Worm (Caenorhabditis elegans): ENCODE results near the gene sptf-2.

Gene sptf-2

DNA sequence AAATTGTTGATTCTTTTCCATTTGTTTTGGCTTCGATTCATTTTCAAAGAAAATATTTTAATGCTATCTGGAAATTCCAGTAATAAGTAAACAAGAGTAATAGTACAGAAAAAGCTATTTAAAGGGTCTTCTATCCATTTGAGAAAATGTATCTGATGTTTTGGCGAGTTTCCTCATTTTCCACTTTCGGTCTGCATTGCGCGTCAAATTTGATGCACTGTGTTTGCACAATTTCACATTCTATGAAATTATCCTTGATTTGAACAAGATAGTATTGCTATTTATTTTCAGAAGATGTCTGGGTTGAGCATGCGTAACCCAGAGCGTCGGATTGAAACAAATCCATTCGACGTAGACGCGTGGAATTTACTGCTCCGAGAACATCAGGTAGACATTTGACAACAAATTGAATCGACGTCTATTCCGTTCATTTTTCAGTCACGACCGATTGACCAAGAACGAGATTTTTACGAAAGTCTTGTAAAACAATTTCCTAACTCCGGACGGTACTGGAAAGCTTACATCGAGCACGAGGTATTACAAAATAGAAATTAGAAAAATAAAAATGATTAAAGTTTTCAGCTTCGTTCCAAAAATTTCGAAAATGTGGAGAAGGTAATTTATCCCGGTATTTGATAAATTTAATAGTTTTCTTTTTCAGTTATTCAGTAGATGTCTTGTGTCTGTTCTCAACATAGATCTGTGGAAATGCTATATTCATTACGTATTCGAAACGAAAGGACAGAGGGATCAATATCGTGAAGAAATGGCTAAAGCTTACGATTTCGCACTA is 21.5 kb upstream of the sptf-2 start, which contains the start of gene suf-1:
Gene suf-1, plus strand, starts transcription at position 280 of the 793 bp plus-strand sequence.
- TF ChIP-seq F57C9.4 (tag; optimal IDR thresholded peaks at IDR 0.05) (no peak), B0035.1 (tag; optimal IDR thresholded peaks at IDR 0.05) (no peak), nfyb-1 (GFP tag; IDR thresholded peaks at IDR 0.05) (peak; percentile 39; the same call in 1 of the 2 replicates), atf-7 (tag; optimal IDR thresholded peaks at IDR 0.05) (peak; percentile 56), xnd-1 (tag; optimal IDR thresholded peaks at IDR 0.05) (peak; percentile 45), him-1 (tag; optimal IDR thresholded peaks at IDR 0.05) (no peak), ccch-3 (GFP tag; optimal IDR thresholded peaks at IDR 0.05) (no peak), ztf-3 (GFP tag; optimal IDR thresholded peaks at IDR 0.05) (no peak), die-1 (tag; optimal IDR thresholded peaks at IDR 0.05) (peak; percentile 37), ekl-4 (GFP tag; IDR thresholded peaks at IDR 0.05) (peak; percentile 90), B0019.2 (GFP tag; conservative IDR thresholded peaks at IDR 0.05) (no peak; the same call in 1 of the 2 replicates), F49E8.2 (tag; optimal IDR thresholded peaks at IDR 0.05; ENCODE audit: insufficient read depth) (peak; percentile 94), snpc-4 (GFP tag; optimal IDR thresholded peaks at IDR 0.05) (peak; percentile 49), snpc-4 (tag; optimal IDR thresholded peaks at IDR 0.05) (peak in 3 of 4 experiments; percentile 29 to 81 (median 42)), bed-1 (GFP tag; IDR thresholded peaks at IDR 0.05) (0 out of 2 replicates have a peak, but pooled peaks have one; percentile 20), madf-8 (GFP tag; conservative IDR thresholded peaks at IDR 0.05) (peak; percentile 44; the same call in 1 of the 2 replicates), Y95B8A.8 (GFP tag; IDR thresholded peaks at IDR 0.05) (0 out of 2 replicates have a peak, but pooled peaks have one; percentile 34), nfya-2 (GFP tag; IDR thresholded peaks at IDR 0.05) (no peak), ama-1 (optimal IDR thresholded peaks at IDR 0.05) (no peak), ama-1 (GFP tag; optimal IDR thresholded peaks at IDR 0.05) (peak in 1 of 2 experiments; percentile 51), nhr-179 (tag; optimal IDR thresholded peaks at IDR 0.05) (no peak), F23B12.7 (tag; optimal IDR thresholded peaks at IDR 0.05; ENCODE audit: insufficient read depth) (peak; percentile 61), unc-130 (GFP tag; optimal IDR thresholded peaks at IDR 0.05) (peak; percentile 69), hmg-1.2 (GFP tag; IDR thresholded peaks at IDR 0.05) (peak; percentile 49; the same call in 1 of the 2 replicates), akir-1 (GFP tag; optimal IDR thresholded peaks at IDR 0.05) (no peak), ceh-100 (GFP tag; IDR thresholded peaks at IDR 0.05) (peak; percentile 32; the same call in 1 of the 2 replicates), D2030.7 (GFP tag; IDR thresholded peaks at IDR 0.05) (peak; percentile 35; the same call in 1 of the 2 replicates), egl-44 (GFP tag; IDR thresholded peaks at IDR 0.05) (no peak), let-607 (tag; optimal IDR thresholded peaks at IDR 0.05) (no peak), nhr-90 (tag; optimal IDR thresholded peaks at IDR 0.05) (no peak), fkh-3 (tag; optimal IDR thresholded peaks at IDR 0.05) (no peak), F33H1.4 (GFP tag; IDR thresholded peaks at IDR 0.05) (peak; percentile 65), tbp1 (GFP tag; optimal IDR thresholded peaks at IDR 0.05) (peak; percentile 36), mcd-1 (GFP tag; IDR thresholded peaks at IDR 0.05) (peak; percentile 34; the same call in 1 of the 2 replicates), cebp-1 (GFP tag; IDR thresholded peaks at IDR 0.05) (no peak), cebp-1 (tag; optimal IDR thresholded peaks at IDR 0.05) (no peak), hlh-26 (GFP tag; conservative IDR thresholded peaks at IDR 0.05) (no peak), ztf-18 (tag; optimal IDR thresholded peaks at IDR 0.05) (no peak), nhr-120 (GFP tag; IDR thresholded peaks at IDR 0.05) (no peak), ZK185.1 (tag; optimal IDR thresholded peaks at IDR 0.05; ENCODE audit: poor library complexity, severe bottlenecking) (peak; percentile 55), snpc-3.4 (tag; optimal IDR thresholded peaks at IDR 0.05) (peak; percentile 80), lin-54 (GFP tag; optimal IDR thresholded peaks at IDR 0.05) (peak; percentile 73), athp-1 (tag; optimal IDR thresholded peaks at IDR 0.05) (peak; percentile 40), tlf-1 (GFP tag; optimal IDR thresholded peaks at IDR 0.05) (peak; percentile 79), Y79H2A.3 (GFP tag; conservative IDR thresholded peaks at IDR 0.05) (no peak), zfh-2 (GFP tag; conservative IDR thresholded peaks at IDR 0.05) (no peak), egl-18 (GFP tag; IDR thresholded peaks at IDR 0.05) (no peak)

All from whole organism, young adult.